Worm (Caenorhabditis elegans): ENCODE measurements around the gene xbx-6.

Gene xbx-6

DNA sequence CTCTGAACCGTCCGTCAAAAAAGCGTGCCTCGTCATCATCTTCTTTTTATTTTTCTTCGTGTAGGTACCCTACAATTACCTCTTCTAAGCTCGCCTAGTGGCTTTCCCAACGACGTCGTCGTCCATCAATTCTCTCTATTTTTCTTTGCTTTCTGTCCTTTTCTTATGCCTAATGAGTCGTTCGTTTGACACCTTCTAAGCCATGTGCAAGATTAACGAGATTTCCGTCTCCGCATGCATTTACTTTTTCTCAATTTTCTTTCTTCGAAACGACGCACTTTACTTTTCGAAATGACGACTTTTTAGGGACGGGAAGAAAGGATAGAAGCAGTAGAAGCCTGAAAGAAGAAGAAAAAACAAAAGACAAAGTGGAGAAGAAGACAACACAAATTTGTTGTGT lies 36.5 kb upstream of the xbx-6 start, which contains the start of gene ZK287.1:
Gene ZK287.1 (plus strand): TSS at position 301 of the 400 bp plus-strand sequence.
- peak; percentile 27 for TF ChIP-seq nfya-1 (tag; optimal IDR thresholded peaks at IDR 0.05; ENCODE audit: insufficient read depth)
- TF ChIP-seq fkh-2 (tag; optimal IDR thresholded peaks at IDR 0.05), result no peak
- TF ChIP-seq lin-39 (tag; optimal IDR thresholded peaks at IDR 0.05), result peak; percentile 15
- no peak for TF ChIP-seq elt-1 (tag; optimal IDR thresholded peaks at IDR 0.05)
- no peak for TF ChIP-seq lin-15B (tag; optimal IDR thresholded peaks at IDR 0.05)

DNA sequence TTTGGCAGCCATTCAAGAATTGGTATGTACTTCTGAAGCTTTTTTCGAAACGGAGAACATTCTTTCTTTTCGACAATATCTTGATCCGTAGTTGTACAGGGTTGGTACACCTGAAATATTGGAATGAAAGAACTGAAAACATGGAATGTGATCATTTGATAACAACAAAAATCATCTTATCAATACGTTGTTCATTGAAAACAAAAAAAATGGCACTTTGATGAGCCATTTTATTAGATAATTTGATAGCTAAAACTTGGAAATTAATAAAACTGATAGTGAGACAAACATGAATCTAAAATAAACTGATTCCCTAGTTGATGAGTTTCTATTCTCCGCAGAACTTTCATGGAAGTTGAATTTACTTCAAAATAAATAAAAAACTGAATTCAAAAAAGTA lies 30.4 kb upstream of the xbx-6 start:
- peak; percentile 70 for TF ChIP-seq elt-2 (tag; optimal IDR thresholded peaks at IDR 0.05)
- no peak for TF ChIP-seq nhr-28 (tag; optimal IDR thresholded peaks at IDR 0.05)

DNA sequence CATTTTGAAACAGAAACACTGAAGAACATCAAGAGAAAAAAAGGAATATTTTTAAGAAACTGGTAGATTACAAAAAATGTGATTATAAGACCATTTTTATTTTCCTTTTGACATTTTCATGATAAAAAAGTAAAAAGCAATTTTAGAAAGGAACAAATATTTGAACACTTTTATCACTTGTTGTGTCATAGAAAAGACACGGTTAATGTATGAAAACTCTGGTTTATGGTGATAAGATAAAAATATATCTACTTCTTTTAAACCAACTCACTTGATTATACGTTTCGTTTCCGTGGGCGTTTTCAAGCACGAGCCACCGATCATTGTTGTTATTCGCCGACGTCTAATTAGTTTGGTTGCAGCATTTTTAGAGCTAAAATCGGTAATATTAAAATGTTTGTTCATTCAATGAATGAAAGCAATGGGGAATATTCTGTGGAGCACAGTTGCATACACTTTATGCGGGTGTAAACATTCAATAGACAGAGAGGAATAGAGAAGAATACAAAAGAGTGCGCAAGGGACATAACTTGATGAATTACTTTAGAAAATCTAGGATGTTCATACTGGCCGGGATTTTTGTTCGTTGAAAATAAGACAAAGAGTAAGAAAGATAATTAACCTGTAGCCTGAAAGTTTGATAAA lies 29.5 kb upstream of the xbx-6 start, which contains the start of gene sulp-8:
Gene sulp-8 (minus strand): TSS at position 469 of the 645 bp plus-strand sequence.
- TF ChIP-seq elt-2 (tag; optimal IDR thresholded peaks at IDR 0.05), result peak; percentile 71
- no peak for TF ChIP-seq ceh-82 (tag; optimal IDR thresholded peaks at IDR 0.05)
- no peak for TF ChIP-seq sea-2 (GFP tag; optimal IDR thresholded peaks at IDR 0.05)
- TF ChIP-seq fkh-2 (tag; optimal IDR thresholded peaks at IDR 0.05), result no peak
- TF ChIP-seq skn-1 (tag; optimal IDR thresholded peaks at IDR 0.05), result no peak
- TF ChIP-seq nhr-43 (tag; optimal IDR thresholded peaks at IDR 0.05; ENCODE audit: poor library complexity, severe bottlenecking), result no peak
- peak; percentile 51 for TF ChIP-seq pha-4 (tag; optimal IDR thresholded peaks at IDR 0.05)
- TF ChIP-seq mml-1 (tag; optimal IDR thresholded peaks at IDR 0.05), result no peak
- TF ChIP-seq fkh-10 (GFP tag; optimal IDR thresholded peaks at IDR 0.05), result no peak
- TF ChIP-seq nhr-237 (tag; optimal IDR thresholded peaks at IDR 0.05), result no peak

DNA sequence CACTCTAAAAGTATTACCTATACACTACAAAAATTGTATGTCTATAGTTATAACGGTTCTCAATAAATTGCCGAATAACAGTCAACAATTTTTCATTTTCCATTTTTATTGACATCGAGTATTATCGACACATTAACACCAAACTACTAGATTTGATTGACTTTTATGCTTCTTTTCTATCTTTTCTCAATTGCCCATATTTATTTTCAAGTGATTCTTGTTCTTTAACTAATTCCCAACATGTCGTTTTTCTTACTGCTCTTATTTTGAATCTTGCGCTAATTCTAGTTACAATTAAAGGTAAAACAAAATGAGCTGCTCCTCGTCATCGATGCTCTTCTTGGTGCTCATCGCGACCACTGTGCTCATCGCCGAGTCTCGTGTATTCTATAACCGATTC lies 24.9 kb upstream of the xbx-6 start, which contains the start of gene cthd-1:
Gene cthd-1 (plus strand): TSS at position 301 of the 400 bp plus-strand sequence.
- TF ChIP-seq elt-3 (tag; optimal IDR thresholded peaks at IDR 0.05) (no peak), ztf-11 (tag; optimal IDR thresholded peaks at IDR 0.05) (no peak), ceh-16 (tag; optimal IDR thresholded peaks at IDR 0.05) (no peak), sea-2 (GFP tag; optimal IDR thresholded peaks at IDR 0.05) (no peak), ZK546.5 (tag; optimal IDR thresholded peaks at IDR 0.05) (no peak), mdl-1 (tag; optimal IDR thresholded peaks at IDR 0.05) (no peak), lsy-12 (tag; optimal IDR thresholded peaks at IDR 0.05) (no peak), jun-1 (tag; optimal IDR thresholded peaks at IDR 0.05) (no peak), nhr-25 (tag; optimal IDR thresholded peaks at IDR 0.05) (no peak)

ce11 chrV:9679166-9679565 lies 23.7 kb upstream of the xbx-6 start, which contains the start of gene ZK287.9:
ZK287.9 (plus strand) TSS chrV:9679357.
- TF ChIP-seq elt-2 (tag; optimal IDR thresholded peaks at IDR 0.05) (peak; percentile 67), mml-1 (tag; optimal IDR thresholded peaks at IDR 0.05) (no peak), skn-1 (tag; optimal IDR thresholded peaks at IDR 0.05) (no peak), eor-1 (tag; optimal IDR thresholded peaks at IDR 0.05) (no peak), ZK546.5 (tag; optimal IDR thresholded peaks at IDR 0.05) (no peak), pqm-1 (tag; optimal IDR thresholded peaks at IDR 0.05) (peak; percentile 37), nhr-28 (tag; optimal IDR thresholded peaks at IDR 0.05) (no peak), nhr-43 (tag; optimal IDR thresholded peaks at IDR 0.05; ENCODE audit: poor library complexity, severe bottlenecking) (no peak), nhr-76 (tag; optimal IDR thresholded peaks at IDR 0.05) (no peak), fkh-2 (tag; optimal IDR thresholded peaks at IDR 0.05) (no peak)

ce11 chrV:9680260-9680659 lies 22.6 kb upstream of the xbx-6 start:
- no peak for TF ChIP-seq mdl-1 (tag; optimal IDR thresholded peaks at IDR 0.05)
- TF ChIP-seq nfya-1 (tag; optimal IDR thresholded peaks at IDR 0.05; ENCODE audit: insufficient read depth), result no peak

- TF ChIP-seq lin-39 (tag; optimal IDR thresholded peaks at IDR 0.05) (no peak), mdl-1 (tag; optimal IDR thresholded peaks at IDR 0.05) (no peak), nhr-12 (tag; optimal IDR thresholded peaks at IDR 0.05) (no peak), egl-27 (tag; optimal IDR thresholded peaks at IDR 0.05) (no peak)
Measured at ce11 chrV:9685559-9685958, 17.3 kb upstream of the xbx-6 start, which contains the start of gene ZK287.4. ZK287.4 (minus strand) TSS chrV:9685659.
